Worm (Caenorhabditis elegans): ENCODE measurements around the gene C13A2.6.

C13A2.6 gene

DNA sequence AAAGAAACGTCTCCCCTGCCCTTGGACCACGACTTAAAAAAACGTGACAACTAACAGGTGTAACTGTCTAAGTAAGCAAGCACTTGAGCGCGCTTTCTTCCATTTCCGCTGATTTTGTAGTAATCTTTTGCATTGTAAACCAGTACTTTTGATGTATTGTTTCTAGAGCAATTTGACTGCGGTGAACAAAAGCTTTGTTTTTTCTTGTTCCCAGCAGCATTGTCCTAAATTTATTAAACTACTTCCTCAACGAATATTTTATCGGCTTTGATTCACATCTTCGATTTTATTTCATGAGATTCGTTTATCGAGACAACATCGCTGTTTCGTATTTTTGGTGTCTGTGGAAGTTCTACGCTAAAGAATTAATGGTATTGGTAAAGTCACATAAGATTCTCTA is 19.2 kb downstream of the C13A2.6 start, which contains the start of gene C13A2.1:
Gene C13A2.1, plus strand, starts transcription at position 301 of the 400 bp plus-strand sequence.
- no peak for TF ChIP-seq sox-4 (tag; optimal IDR thresholded peaks at IDR 0.05)
- no peak for TF ChIP-seq lir-3 (tag; optimal IDR thresholded peaks at IDR 0.05; ENCODE audit: poor library complexity)
- TF ChIP-seq ets-5 (GFP tag; IDR thresholded peaks at IDR 0.05): no peak
- no peak for TF ChIP-seq mef-2 (tag; optimal IDR thresholded peaks at IDR 0.05)
- no peak for TF ChIP-seq nhr-12 (tag; optimal IDR thresholded peaks at IDR 0.05)
- TF ChIP-seq rnt-1 (tag; optimal IDR thresholded peaks at IDR 0.05): no peak
- TF ChIP-seq fos-1 (tag; optimal IDR thresholded peaks at IDR 0.05): no peak

DNA sequence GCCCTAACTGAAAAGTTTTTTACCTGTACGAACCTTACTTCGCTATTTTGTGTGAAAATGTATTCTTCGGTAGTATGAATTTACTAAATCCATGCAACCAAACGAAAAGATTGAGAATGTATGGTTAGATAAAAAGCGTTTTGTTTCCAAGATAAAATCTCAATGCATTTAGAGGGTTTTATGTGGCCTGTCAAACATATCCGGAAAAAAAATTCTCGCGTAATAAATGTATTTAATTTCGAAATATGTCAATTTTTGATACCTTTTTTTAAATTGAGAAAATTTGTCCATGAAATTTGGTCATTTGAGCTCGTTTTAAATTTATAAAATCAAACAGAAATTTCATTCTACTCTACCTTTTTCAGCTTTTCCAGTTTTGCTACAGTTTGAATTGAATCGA is 25.8 kb downstream of the C13A2.6 start, which contains the start of gene F07G11.4:
Gene F07G11.4, minus strand, starts transcription at position 101 of the 400 bp plus-strand sequence.
- TF ChIP-seq snpc-4 (tag; optimal IDR thresholded peaks at IDR 0.05) (no peak), C16A3.4 (tag; optimal IDR thresholded peaks at IDR 0.05) (no peak), skn-1 (tag; optimal IDR thresholded peaks at IDR 0.05) (no peak), vab-15 (tag; optimal IDR thresholded peaks at IDR 0.05) (no peak), F16B12.6 (tag; optimal IDR thresholded peaks at IDR 0.05) (no peak), nhr-11 (tag; optimal IDR thresholded peaks at IDR 0.05) (no peak), jun-1 (tag; optimal IDR thresholded peaks at IDR 0.05) (no peak), tbx-2 (tag; optimal IDR thresholded peaks at IDR 0.05) (no peak), nhr-77 (tag; optimal IDR thresholded peaks at IDR 0.05) (no peak), hlh-17 (GFP tag; optimal IDR thresholded peaks at IDR 0.05; ENCODE audit: borderline replicate concordance) (no peak)

DNA sequence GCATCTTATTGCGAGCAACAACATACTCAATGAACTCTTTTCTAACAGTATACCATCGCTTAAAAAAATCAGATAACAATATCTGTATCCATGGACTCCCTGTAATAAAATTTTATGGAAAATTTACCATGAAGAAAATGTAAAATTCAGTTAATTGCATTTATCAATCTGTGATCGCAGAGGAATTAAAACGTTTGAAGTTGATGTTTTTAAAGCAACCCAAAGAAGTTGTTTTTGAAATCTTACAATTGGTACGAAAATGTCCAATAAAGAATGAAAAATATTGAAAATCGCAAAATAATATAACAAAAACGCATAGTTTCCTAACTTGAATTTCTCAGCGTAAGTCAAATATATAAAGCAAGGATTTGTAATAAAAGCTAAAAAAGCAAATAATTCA is 27.8 kb downstream of the C13A2.6 start, which contains the start of gene srj-32:
Gene srj-32, minus strand, starts transcription at position 101 of the 400 bp plus-strand sequence.
- TF ChIP-seq F16B12.6 (tag; optimal IDR thresholded peaks at IDR 0.05) (no peak), aly-2 (tag; optimal IDR thresholded peaks at IDR 0.05) (no peak), sox-4 (tag; optimal IDR thresholded peaks at IDR 0.05) (no peak), elt-3 (tag; optimal IDR thresholded peaks at IDR 0.05) (no peak), ceh-90 (tag; optimal IDR thresholded peaks at IDR 0.05) (no peak), fkh-8 (tag; optimal IDR thresholded peaks at IDR 0.05) (no peak), xbp-1 (tag; optimal IDR thresholded peaks at IDR 0.05) (no peak), ces-1 (GFP tag; optimal IDR thresholded peaks at IDR 0.05) (no peak), mab-9 (GFP tag; IDR thresholded peaks at IDR 0.05) (no peak), Y116A8C.19 (tag; optimal IDR thresholded peaks at IDR 0.05; ENCODE audit: borderline replicate concordance) (no peak), egl-27 (tag; optimal IDR thresholded peaks at IDR 0.05) (no peak), ztf-4 (tag; optimal IDR thresholded peaks at IDR 0.05) (no peak), zip-4 (GFP tag; optimal IDR thresholded peaks at IDR 0.05) (no peak)

DNA sequence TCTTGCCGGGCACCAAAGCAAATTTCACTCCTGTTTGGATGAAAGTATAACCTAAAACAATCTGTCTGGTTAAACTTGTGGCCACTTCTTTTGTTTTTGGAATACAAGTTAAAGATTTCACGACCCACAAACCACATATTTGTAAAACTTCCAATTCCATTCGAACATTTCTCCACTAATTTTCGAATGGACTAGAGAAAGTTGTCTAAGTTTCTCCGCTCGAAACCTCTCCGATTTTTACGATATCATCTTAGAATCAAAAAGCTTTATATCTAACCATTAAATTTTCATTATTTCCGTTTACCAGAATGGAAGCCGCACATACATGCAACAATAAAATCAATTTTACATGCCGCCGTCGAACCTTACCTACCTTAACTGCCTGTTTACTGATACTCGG is 29.0 kb downstream of the C13A2.6 start, which contains the start of gene F07G11.3:
Gene F07G11.3, plus strand, starts transcription at position 301 of the 400 bp plus-strand sequence.
- TF ChIP-seq ceh-63 (GFP tag; optimal IDR thresholded peaks at IDR 0.05) (no peak), nhr-71 (tag; optimal IDR thresholded peaks at IDR 0.05) (no peak), fkh-8 (tag; optimal IDR thresholded peaks at IDR 0.05) (no peak), aly-2 (tag; optimal IDR thresholded peaks at IDR 0.05) (no peak), sup-37 (GFP tag; optimal IDR thresholded peaks at IDR 0.05) (no peak), nhr-11 (tag; optimal IDR thresholded peaks at IDR 0.05) (no peak), hlh-17 (GFP tag; optimal IDR thresholded peaks at IDR 0.05; ENCODE audit: borderline replicate concordance) (no peak), dsc-1 (tag; optimal IDR thresholded peaks at IDR 0.05) (no peak), sptf-1 (tag; optimal IDR thresholded peaks at IDR 0.05) (no peak), ama-1 (optimal IDR thresholded peaks at IDR 0.05) (no peak), nhr-28 (tag; optimal IDR thresholded peaks at IDR 0.05) (no peak), fkh-10 (GFP tag; optimal IDR thresholded peaks at IDR 0.05) (no peak), lin-13 (GFP tag; optimal IDR thresholded peaks at IDR 0.05) (no peak), grh-1 (GFP tag; IDR thresholded peaks at IDR 0.05) (no peak)

Measured in whole organism, L1 larva.